Worm (Caenorhabditis elegans): ENCODE measurements around the gene rbmx-2.

Gene rbmx-2

ce11 chrII:6148369-6148768 lies 48.4 kb downstream of the rbmx-2 start:
- TF ChIP-seq efl-1 (optimal IDR thresholded peaks at IDR 0.05) (no peak), efl-1 (GFP tag; optimal IDR thresholded peaks at IDR 0.05 in 1 of 2) (peak in 1 of 2 experiments; percentile 43), lin-14 (GFP tag; optimal IDR thresholded peaks at IDR 0.05) (peak; percentile 81), aly-2 (tag; optimal IDR thresholded peaks at IDR 0.05) (no peak), vab-15 (tag; optimal IDR thresholded peaks at IDR 0.05) (no peak), fkh-10 (GFP tag; optimal IDR thresholded peaks at IDR 0.05) (peak; percentile 89), hlh-4 (tag; optimal IDR thresholded peaks at IDR 0.05) (no peak), nhr-28 (tag; optimal IDR thresholded peaks at IDR 0.05) (no peak), aha-1 (tag; optimal IDR thresholded peaks at IDR 0.05) (no peak), unc-30 (tag; optimal IDR thresholded peaks at IDR 0.05) (no peak), ceh-8 (GFP tag; optimal IDR thresholded peaks at IDR 0.05) (no peak), lin-13 (GFP tag; optimal IDR thresholded peaks at IDR 0.05) (no peak), nhr-71 (tag; optimal IDR thresholded peaks at IDR 0.05) (peak; percentile 23), skn-1 (tag; optimal IDR thresholded peaks at IDR 0.05) (no peak), nhr-47 (tag; optimal IDR thresholded peaks at IDR 0.05) (peak; percentile 25), blmp-1 (tag; optimal IDR thresholded peaks at IDR 0.05) (no peak), ets-5 (GFP tag; IDR thresholded peaks at IDR 0.05) (no peak), nhr-90 (tag; optimal IDR thresholded peaks at IDR 0.05; ENCODE audit: poor library complexity) (no peak), unc-62 (GFP tag; optimal IDR thresholded peaks at IDR 0.05) (no peak), hlh-17 (GFP tag; optimal IDR thresholded peaks at IDR 0.05; ENCODE audit: borderline replicate concordance) (no peak), ces-1 (GFP tag; optimal IDR thresholded peaks at IDR 0.05) (peak; percentile 61), efl-3 (GFP tag; optimal IDR thresholded peaks at IDR 0.05) (no peak)

- TF ChIP-seq nhr-47 (tag; optimal IDR thresholded peaks at IDR 0.05) (no peak), lin-15B (tag; optimal IDR thresholded peaks at IDR 0.05) (no peak), C16A3.4 (tag; optimal IDR thresholded peaks at IDR 0.05) (no peak), jun-1 (tag; optimal IDR thresholded peaks at IDR 0.05) (no peak), alr-1 (tag; optimal IDR thresholded peaks at IDR 0.05; ENCODE audit: borderline replicate concordance) (no peak), snpc-4 (tag; optimal IDR thresholded peaks at IDR 0.05) (no peak)
Measured at ce11 chrII:6147131-6147530, 49.6 kb downstream of the rbmx-2 start.

Measured in whole organism, L1 larva.